Worm (Caenorhabditis elegans) whole organism, mixed stage, embryonic: ENCODE measurements around the gene twk-4.

Experiments used
- M03D4.4 ChIP-seq: sonication (generic microtip); optimal IDR thresholded peaks from 2 replicates; lab custom pipeline; 2017; ENCODE audit warnings: mild to moderate bottlenecking, missing genetic modification characterization, missing compliant biosample characterization
- bed-3 ChIP-seq: fragments of 200-800 bp; sonication (Bioruptor generic); optimal IDR thresholded peaks from 3 replicates; lab custom pipeline; 2018; ENCODE audit warnings: mild to moderate bottlenecking, missing genetic modification characterization, moderate library complexity, missing compliant biosample characterization
- blmp-1 ChIP-seq: fragments of 150-350 bp; optimal IDR thresholded peaks from 2 replicates; lab custom pipeline; 2014; ENCODE audit warnings: missing biosample characterization, missing genetic modification characterization
- ceh-39 ChIP-seq: fragments of 150-350 bp; optimal IDR thresholded peaks from 2 replicates; lab custom pipeline; 2014; ENCODE audit warnings: missing biosample characterization, missing genetic modification characterization
- ceh-83 ChIP-seq: fragments of 200-800 bp; sonication (Bioruptor generic); optimal IDR thresholded peaks from 2 replicates; lab custom pipeline; 2018; ENCODE audit warnings: mild to moderate bottlenecking, missing genetic modification characterization, missing compliant biosample characterization
- ces-1 ChIP-seq: fragments of 150-350 bp; optimal IDR thresholded peaks from 2 replicates; lab custom pipeline; 2014; ENCODE audit warnings: missing biosample characterization, missing genetic modification reagents, missing genetic modification characterization
- elt-1 ChIP-seq: sonication (generic microtip); optimal IDR thresholded peaks from 2 replicates; lab custom pipeline; 2017; ENCODE audit warnings: missing genetic modification characterization, mild to moderate bottlenecking, missing compliant biosample characterization, antibody characterized with exemption, moderate library complexity, borderline replicate concordance; ENCODE audit not compliant: insufficient read depth
- elt-3 ChIP-seq: fragments of 150-350 bp; optimal IDR thresholded peaks from 2 replicates; lab custom pipeline; 2014; ENCODE audit warnings: missing biosample characterization, missing genetic modification characterization
- flh-1 ChIP-seq: fragments of 200-800 bp; sonication (Bioruptor generic); optimal IDR thresholded peaks from 2 replicates; lab custom pipeline; 2018; ENCODE audit warnings: mild to moderate bottlenecking, missing genetic modification characterization, moderate library complexity, missing compliant biosample characterization
- ham-2 ChIP-seq: fragments of 200-800 bp; sonication (Bioruptor generic); optimal IDR thresholded peaks from 2 replicates; lab custom pipeline; 2018; ENCODE audit warnings: mild to moderate bottlenecking, missing genetic modification characterization, missing compliant biosample characterization
- hlh-1 ChIP-seq: fragments of 150-350 bp; optimal IDR thresholded peaks from 2 replicates; lab custom pipeline; 2014; ENCODE audit warnings: missing biosample characterization, missing genetic modification reagents, missing genetic modification characterization
- lin-13 ChIP-seq: fragments of 150-350 bp; optimal IDR thresholded peaks from 2 replicates; lab custom pipeline; 2014; ENCODE audit warnings: missing biosample characterization, missing genetic modification characterization
- lin-32 ChIP-seq: fragments of 200-800 bp; sonication (Bioruptor generic); optimal IDR thresholded peaks from 2 replicates; lab custom pipeline; 2018; ENCODE audit warnings: mild to moderate bottlenecking, missing genetic modification characterization, missing compliant biosample characterization
- lsy-2 ChIP-seq: fragments of 150-350 bp; optimal IDR thresholded peaks from 2 replicates; lab custom pipeline; 2014; ENCODE audit warnings: missing biosample characterization, missing genetic modification characterization
- mab-5 ChIP-seq: fragments of 150-350 bp; optimal IDR thresholded peaks from 2 replicates; lab custom pipeline; 2014; ENCODE audit warnings: missing biosample characterization, missing genetic modification characterization
- mep-1 ChIP-seq: fragments of 150-350 bp; optimal IDR thresholded peaks from 2 replicates; lab custom pipeline; 2017; ENCODE audit warnings: missing biosample characterization, missing genetic modification reagents, missing genetic modification characterization, inconsistent platforms
- mls-2 ChIP-seq: sonication (generic microtip); optimal IDR thresholded peaks from 2 replicates; lab custom pipeline; 2016; ENCODE audit warnings: mild to moderate bottlenecking, missing genetic modification characterization, moderate library complexity, missing compliant biosample characterization
- nhr-12 ChIP-seq: fragments of 150-350 bp; optimal IDR thresholded peaks from 2 replicates; lab custom pipeline; 2014; ENCODE audit warnings: missing biosample characterization, missing genetic modification characterization
- nhr-2 ChIP-seq: fragments of 150-350 bp; optimal IDR thresholded peaks from 2 replicates; lab custom pipeline; 2014; ENCODE audit warnings: missing biosample characterization, missing genetic modification characterization
- nhr-237 ChIP-seq: fragments of 150-350 bp; optimal IDR thresholded peaks from 2 replicates; lab custom pipeline; 2014; ENCODE audit warnings: missing biosample characterization, missing genetic modification characterization
- nhr-28 ChIP-seq: fragments of 150-350 bp; optimal IDR thresholded peaks from 2 replicates; lab custom pipeline; 2014; ENCODE audit warnings: missing biosample characterization, missing genetic modification characterization
- nhr-76 ChIP-seq: sonication (generic microtip); optimal IDR thresholded peaks from 2 replicates; lab custom pipeline; 2017; ENCODE audit warnings: missing biosample characterization, missing genetic modification characterization
- pha-4 ChIP-seq: fragments of 150-350 bp; optimal IDR thresholded peaks from 2 replicates; lab custom pipeline; 2018; ENCODE audit warnings: missing biosample characterization, missing genetic modification reagents, missing genetic modification characterization
- sem-2 ChIP-seq: fragments of 200-800 bp; sonication (Bioruptor generic); optimal IDR thresholded peaks from 2 replicates; lab custom pipeline; 2018; ENCODE audit warnings: mild to moderate bottlenecking, missing genetic modification characterization, missing compliant biosample characterization
- snpc-4 ChIP-seq: fragments of 150-350 bp; optimal IDR thresholded peaks from 2 replicates; lab custom pipeline; 2014; ENCODE audit warnings: missing biosample characterization, missing genetic modification characterization
- tbx-8 ChIP-seq: fragments of 200-800 bp; sonication (Bioruptor generic); optimal IDR thresholded peaks from 2 replicates; lab custom pipeline; 2018; ENCODE audit warnings: mild to moderate bottlenecking, missing genetic modification characterization, moderate library complexity, missing compliant biosample characterization
- unc-120 ChIP-seq: sonication (generic microtip); optimal IDR thresholded peaks from 2 replicates; lab custom pipeline; 2017; ENCODE audit warnings: missing genetic modification characterization, missing compliant biosample characterization; ENCODE audit not compliant: poor library complexity, severe bottlenecking
- unc-39 ChIP-seq: fragments of 150-350 bp; optimal IDR thresholded peaks from 2 replicates; lab custom pipeline; 2014; ENCODE audit warnings: missing biosample characterization, missing genetic modification characterization
- unc-62 ChIP-seq: fragments of 150-350 bp; optimal IDR thresholded peaks from 2 replicates; lab custom pipeline; 2014; ENCODE audit warnings: missing biosample characterization, missing genetic modification reagents, missing genetic modification characterization
- zip-8 ChIP-seq: fragments of 150-350 bp; optimal IDR thresholded peaks from 2 replicates; lab custom pipeline; 2014; ENCODE audit warnings: missing biosample characterization, missing genetic modification characterization
- ztf-11 ChIP-seq: fragments of 150-350 bp; optimal IDR thresholded peaks from 2 replicates; lab custom pipeline; 2014; ENCODE audit warnings: missing biosample characterization, missing genetic modification characterization

The twk-4 gene

ce11 chrII:9222969-9223368, 28.9 kb upstream of the twk-4 start, which contains the start of gene ZK1067.3:
Gene ZK1067.3 (plus strand): TSS chrII:9223269.
- TF ChIP-seq lin-13 (tag; lab: Kevin White, UChicago) (no peak), ceh-39 (tag; lab: Kevin White, UChicago) (no peak), unc-120 (tag; lab: Kevin White, UChicago) (no peak), tbx-8 (no peak), pha-4 (tag; lab: Kevin White, UChicago) (no peak), snpc-4 (tag; lab: Kevin White, UChicago) (no peak)

- TF ChIP-seq ceh-39 (tag; lab: Kevin White, UChicago): no peak
- TF ChIP-seq nhr-28 (tag; lab: Kevin White, UChicago): no peak
- no peak for TF ChIP-seq elt-3 (tag; lab: Kevin White, UChicago)
- TF ChIP-seq elt-1 (tag; lab: Kevin White, UChicago): no peak
- TF ChIP-seq ces-1 (GFP tag; lab: Kevin White, UChicago): no peak
- no peak for TF ChIP-seq ceh-83 (GFP tag; lab: Kevin White, UChicago)
- TF ChIP-seq tbx-8: no peak
- TF ChIP-seq lsy-2: no peak
- TF ChIP-seq pha-4 (tag; lab: Kevin White, UChicago): no peak
- no peak for TF ChIP-seq nhr-2 (tag; lab: Kevin White, UChicago)
- TF ChIP-seq ham-2: no peak
- TF ChIP-seq mab-5 (tag; lab: Kevin White, UChicago): no peak
- TF ChIP-seq unc-62: no peak
- TF ChIP-seq ztf-11 (tag; lab: Kevin White, UChicago): no peak
- TF ChIP-seq snpc-4 (tag; lab: Kevin White, UChicago): no peak
- no peak for TF ChIP-seq unc-39 (tag; lab: Kevin White, UChicago)
- TF ChIP-seq zip-8 (tag; lab: Kevin White, UChicago): no peak
Measured at ce11 chrII:9213055-9213708, 19.1 kb upstream of the twk-4 start, which contains the start of gene znfx-1. Gene znfx-1 (plus strand): TSS chrII:9213658.

- TF ChIP-seq nhr-28 (tag; lab: Kevin White, UChicago) (no peak), hlh-1 (tag; lab: Kevin White, UChicago) (no peak), lin-13 (tag; lab: Kevin White, UChicago) (no peak), flh-1 (GFP tag; lab: Kevin White, UChicago) (no peak), mep-1 (tag; lab: Kevin White, UChicago) (no peak), unc-62 (no peak), ceh-83 (GFP tag; lab: Kevin White, UChicago) (no peak), mls-2 (tag; lab: Kevin White, UChicago) (no peak), ztf-11 (tag; lab: Kevin White, UChicago) (no peak), unc-120 (tag; lab: Kevin White, UChicago) (no peak), nhr-237 (no peak), nhr-76 (tag; lab: Kevin White, UChicago) (no peak), elt-3 (tag; lab: Kevin White, UChicago) (no peak), ceh-39 (tag; lab: Kevin White, UChicago) (no peak)
Measured at ce11 chrII:9211684-9212083, 17.6 kb upstream of the twk-4 start.

ce11 chrII:9210076-9210475, 16.0 kb upstream of the twk-4 start, which contains the start of gene ZK1067.4:
Gene ZK1067.4 (plus strand): TSS chrII:9210376.
- TF ChIP-seq ztf-11 (tag; lab: Kevin White, UChicago): no peak
- TF ChIP-seq nhr-12 (tag; lab: Kevin White, UChicago): no peak
- TF ChIP-seq blmp-1: no peak
- TF ChIP-seq mep-1 (tag; lab: Kevin White, UChicago): no peak
- no peak for TF ChIP-seq lsy-2
- TF ChIP-seq flh-1 (GFP tag; lab: Kevin White, UChicago): no peak
- no peak for TF ChIP-seq lin-13 (tag; lab: Kevin White, UChicago)
- no peak for TF ChIP-seq nhr-237
- no peak for TF ChIP-seq sem-2
- no peak for TF ChIP-seq M03D4.4
- no peak for TF ChIP-seq ces-1 (GFP tag; lab: Kevin White, UChicago)
- TF ChIP-seq hlh-1 (tag; lab: Kevin White, UChicago): no peak
- no peak for TF ChIP-seq unc-120 (tag; lab: Kevin White, UChicago)
- TF ChIP-seq snpc-4 (tag; lab: Kevin White, UChicago): no peak
- TF ChIP-seq mab-5 (tag; lab: Kevin White, UChicago): no peak
- TF ChIP-seq nhr-28 (tag; lab: Kevin White, UChicago): no peak
- no peak for TF ChIP-seq unc-62

- TF ChIP-seq ces-1 (GFP tag; lab: Kevin White, UChicago) (no peak), lin-32 (GFP tag; lab: Kevin White, UChicago) (no peak), tbx-8 (no peak), mep-1 (tag; lab: Kevin White, UChicago) (no peak), lsy-2 (no peak), bed-3 (GFP tag; lab: Kevin White, UChicago) (no peak), nhr-12 (tag; lab: Kevin White, UChicago) (no peak), pha-4 (tag; lab: Kevin White, UChicago) (no peak), elt-1 (tag; lab: Kevin White, UChicago) (no peak), unc-39 (tag; lab: Kevin White, UChicago) (no peak), lin-13 (tag; lab: Kevin White, UChicago) (no peak), nhr-237 (no peak), flh-1 (GFP tag; lab: Kevin White, UChicago) (no peak), mls-2 (tag; lab: Kevin White, UChicago) (no peak)
Measured at ce11 chrII:9197212-9197611, 3.1 kb upstream of the twk-4 start, which contains the start of gene let-23. Gene let-23 (plus strand): TSS chrII:9197512.
